Worm (Caenorhabditis elegans) whole organism, young adult: ENCODE measurements around the gene ddo-2.

Experiments
- T07F8.4 ChIP-seq: sonication (generic microtip); optimal IDR thresholded peaks from 2 replicates; lab custom pipeline; 2016; ENCODE audit warnings: mild to moderate bottlenecking, missing genetic modification characterization, moderate library complexity, missing compliant biosample characterization
- cebp-2 ChIP-seq: fragments of 200-800 bp; sonication (Bioruptor generic); IDR thresholded peaks from 2 replicates; pipeline ENCODE4 v1.3.6; 2022; ENCODE audit warnings: missing genetic modification characterization, missing compliant biosample characterization
- hmg-1.2 ChIP-seq: fragments of 200-800 bp; sonication (Bioruptor generic); IDR thresholded peaks from 2 replicates; pipeline ENCODE4 v1.3.6; 2022; ENCODE audit warnings: missing genetic modification reagents, missing genetic modification characterization, missing compliant biosample characterization
- hrde-1 ChIP-seq: sonication (generic microtip); optimal IDR thresholded peaks from 2 replicates; lab custom pipeline; 2016; ENCODE audit warnings: missing genetic modification characterization, mild to moderate bottlenecking, missing compliant biosample characterization, moderate library complexity, missing genotype, missing genetic modification reagents, borderline replicate concordance
- madf-3 ChIP-seq: fragments of 200-800 bp; sonication (Bioruptor generic); IDR thresholded peaks from 2 replicates; pipeline ENCODE4 v1.3.6; 2022; ENCODE audit warnings: missing genetic modification reagents, missing genetic modification characterization, missing compliant biosample characterization
- madf-6 ChIP-seq: fragments of 200-800 bp; sonication (Bioruptor generic); IDR thresholded peaks from 2 replicates; pipeline ENCODE4 v1.3.6; 2022; ENCODE audit warnings: missing genetic modification reagents, missing genetic modification characterization, missing compliant biosample characterization
- nhr-179 ChIP-seq: sonication (generic microtip); optimal IDR thresholded peaks from 2 replicates; lab custom pipeline; 2016; ENCODE audit warnings: mild to moderate bottlenecking, missing genetic modification characterization, missing compliant biosample characterization
- sea-2 ChIP-seq: fragments of 200-800 bp; sonication (Bioruptor generic); IDR thresholded peaks from 2 replicates; pipeline ENCODE4 v1.3.6; 2022; ENCODE audit warnings: missing genetic modification characterization, missing compliant biosample characterization
- snpc-4 ChIP-seq, 5 experiments: fragments of 150-350 bp in 1 of 5; sonication (generic microtip) in 4 of 5; optimal IDR thresholded peaks; 2 replicates each; lab custom pipeline; 2014 to 2018; ENCODE audit warnings: missing genetic modification characterization in 5 of 5, missing biosample characterization in 3 of 5, antibody characterized with exemption in 2 of 5, mild to moderate bottlenecking in 2 of 5, missing compliant biosample characterization in 2 of 5, missing genotype in 2 of 5, moderate library complexity in 2 of 5, missing genetic modification reagents in 1 of 5

DNA sequence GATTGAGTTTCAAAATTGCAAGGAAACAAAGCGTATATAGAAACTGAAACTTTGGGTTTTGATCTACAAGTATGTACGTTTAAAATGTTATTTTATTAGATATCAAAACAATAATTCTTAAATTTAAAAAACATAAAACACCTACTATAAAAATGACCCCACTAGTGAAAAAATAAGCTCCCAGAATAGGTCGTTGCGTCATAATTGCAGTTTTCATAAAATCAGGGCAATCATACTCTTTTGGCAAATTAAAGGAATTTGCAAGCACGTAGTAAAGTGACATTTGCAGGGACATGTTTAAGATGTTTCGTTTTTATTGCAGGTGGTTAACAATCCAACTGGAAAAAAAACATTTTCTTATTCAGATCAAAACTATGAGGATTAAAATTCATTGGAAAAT, 27.0 kb downstream of the ddo-2 start, which contains the start of gene srt-6:
- TF ChIP-seq hrde-1 (tag; lab: Kevin White, UChicago) (no peak), madf-3 (GFP tag; lab: Robert Waterston, UW) (no peak), nhr-179 (no peak), cebp-2 (GFP tag; lab: Robert Waterston, UW) (no peak), sea-2 (GFP tag; lab: Robert Waterston, UW) (no peak), madf-6 (GFP tag; lab: Robert Waterston, UW) (no peak), snpc-4 (GFP tag; optimal IDR thresholded peaks at IDR 0.05; lab: Kevin White, UChicago) (no peak), snpc-4 (tag; optimal IDR thresholded peaks at IDR 0.05; lab: Kevin White, UChicago) (no peak), T07F8.4 (tag; lab: Kevin White, UChicago) (no peak), hmg-1.2 (GFP tag; lab: Robert Waterston, UW) (no peak)
